Worm (Caenorhabditis elegans) whole organism, L4/young adult: Measurements from ENCODE around the gene nsph-4.1.

Source experiments
- W03F9.2 ChIP-seq: fragments of 150-350 bp; optimal IDR thresholded peaks from 2 replicates; lab custom pipeline; 2014; ENCODE audit warnings: missing biosample characterization, missing genetic modification characterization
- dao-5 ChIP-seq: sonication (generic microtip); optimal IDR thresholded peaks from 2 replicates; lab custom pipeline; 2016; ENCODE audit warnings: missing genotype, missing genetic modification characterization, moderate library complexity, missing compliant biosample characterization
- him-1 ChIP-seq: sonication (generic microtip); optimal IDR thresholded peaks from 2 replicates; lab custom pipeline; 2016; ENCODE audit warnings: missing genotype, missing genetic modification reagents, missing genetic modification characterization, missing compliant biosample characterization

Gene nsph-4.1

DNA sequence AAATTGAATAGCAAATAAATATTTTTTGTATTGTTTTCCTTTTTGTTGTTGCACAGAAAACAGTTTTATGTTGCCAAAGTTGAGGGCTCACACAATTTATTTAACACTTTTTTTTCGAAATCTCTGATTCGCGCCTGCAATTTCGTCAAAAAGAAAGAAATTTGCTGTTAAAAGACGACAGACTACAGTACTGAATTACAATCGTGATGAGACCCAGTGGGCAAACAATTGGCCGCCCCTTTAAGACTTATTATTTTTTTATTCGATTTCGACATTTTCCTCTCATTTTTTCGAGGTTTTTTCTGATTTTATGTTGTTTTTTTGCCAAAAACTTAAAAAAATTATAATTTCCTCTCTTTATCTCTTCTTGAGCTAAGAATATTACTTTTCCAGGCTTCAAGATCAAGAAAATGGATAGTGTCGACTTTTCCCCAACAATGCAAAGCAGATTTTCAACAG is 47.5 kb downstream of the nsph-4.1 start, which contains the start of gene slfl-4:
TSS of gene slfl-4 (plus strand) at position 409 of the 459 bp plus-strand sequence.
- TF ChIP-seq him-1 (tag; lab: Kevin White, UChicago) (no peak), W03F9.2 (no peak), dao-5 (tag; lab: Kevin White, UChicago) (no peak)

- no peak for TF ChIP-seq dao-5 (tag; lab: Kevin White, UChicago)
- no peak for TF ChIP-seq W03F9.2
- no peak for TF ChIP-seq him-1 (tag; lab: Kevin White, UChicago)
Measured at ce11 chrIV:5277752-5278151, 51.1 kb downstream of the nsph-4.1 start, which contains the start of gene F36H12.17. Gene F36H12.17 (minus strand): TSS chrIV:5277852.
